Worm (Caenorhabditis elegans): ENCODE results near the gene ges-1.

Gene ges-1

DNA sequence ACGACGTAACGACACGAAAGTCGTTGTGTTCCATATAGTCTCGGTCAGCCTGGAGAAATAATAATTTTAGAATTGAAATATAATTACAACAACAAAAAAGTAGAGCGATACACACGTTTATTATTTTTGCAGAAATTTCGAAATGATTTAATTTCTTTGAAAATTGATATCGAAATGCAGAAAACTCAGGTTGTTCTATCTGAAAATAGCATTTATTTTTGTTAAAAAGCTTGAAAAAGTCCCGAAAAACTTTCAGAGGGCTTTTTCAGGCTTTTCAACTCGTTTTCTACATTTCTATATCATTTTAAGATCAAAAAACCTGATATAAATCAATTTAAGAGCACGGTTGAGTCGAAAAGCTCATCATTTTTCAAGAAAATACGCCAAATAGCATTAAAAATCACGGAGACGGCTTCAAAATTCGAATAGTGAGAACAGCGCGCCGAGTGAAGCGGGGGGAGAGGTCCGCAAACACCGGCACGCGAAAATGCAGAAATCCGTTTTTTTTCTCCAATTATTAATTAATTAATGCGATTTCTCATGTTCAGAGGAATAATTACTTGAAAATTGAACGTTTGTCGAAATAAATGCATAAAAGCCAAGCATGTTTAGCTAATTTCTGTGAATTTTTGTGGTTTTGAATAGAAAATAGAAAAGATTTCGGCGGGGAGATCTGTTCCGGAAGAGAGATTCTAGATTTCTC is 48.6 kb downstream of the ges-1 start, which contains the start of gene rga-4:
Gene rga-4, minus strand, starts transcription at position 51 of the 703 bp plus-strand sequence.
- TF ChIP-seq R02D3.7 (tag; optimal IDR thresholded peaks at IDR 0.05) = no peak
- TF ChIP-seq ceh-82 (tag; optimal IDR thresholded peaks at IDR 0.05) = no peak
- TF ChIP-seq ceh-9 (tag; optimal IDR thresholded peaks at IDR 0.05) = no peak
- TF ChIP-seq hmg-11 (tag; optimal IDR thresholded peaks at IDR 0.05) = peak; percentile 56
- TF ChIP-seq nfya-1 (tag; optimal IDR thresholded peaks at IDR 0.05; ENCODE audit: insufficient read depth) = peak; percentile 30
- peak; percentile 54 for TF ChIP-seq lin-39 (tag; optimal IDR thresholded peaks at IDR 0.05)
- no peak for TF ChIP-seq skn-1 (tag; optimal IDR thresholded peaks at IDR 0.05)

DNA sequence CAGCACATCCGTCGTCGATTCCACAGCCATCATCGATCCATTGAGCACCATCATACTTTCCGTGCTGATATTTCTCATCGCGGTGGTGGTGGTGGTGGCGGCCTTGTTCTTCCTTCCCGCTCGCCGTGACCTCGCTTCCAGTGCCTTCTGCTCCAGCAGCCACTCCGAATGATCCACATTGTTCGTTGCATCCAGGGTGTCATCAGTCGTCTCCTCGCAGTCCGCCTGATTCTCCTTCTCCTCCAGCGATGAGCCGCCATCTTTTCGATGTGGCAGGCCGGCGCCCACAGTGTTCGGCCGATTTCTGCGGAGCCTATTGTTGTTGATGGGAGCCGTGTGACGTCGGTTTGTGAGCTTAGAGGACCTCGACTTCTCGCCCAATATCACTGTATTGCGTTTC is 53.9 kb downstream of the ges-1 start:
- no peak for TF ChIP-seq fkh-2 (tag; optimal IDR thresholded peaks at IDR 0.05)
- no peak for TF ChIP-seq pha-4 (tag; optimal IDR thresholded peaks at IDR 0.05)
- TF ChIP-seq skn-1 (tag; optimal IDR thresholded peaks at IDR 0.05) = no peak
- no peak for TF ChIP-seq nfya-1 (tag; optimal IDR thresholded peaks at IDR 0.05; ENCODE audit: insufficient read depth)
- TF ChIP-seq nhr-43 (tag; optimal IDR thresholded peaks at IDR 0.05; ENCODE audit: poor library complexity, severe bottlenecking) = no peak
- no peak for TF ChIP-seq R02D3.7 (tag; optimal IDR thresholded peaks at IDR 0.05)
- TF ChIP-seq lsy-12 (tag; optimal IDR thresholded peaks at IDR 0.05) = no peak
- TF ChIP-seq nhr-28 (tag; optimal IDR thresholded peaks at IDR 0.05) = no peak
- no peak for TF ChIP-seq mdl-1 (tag; optimal IDR thresholded peaks at IDR 0.05)
- no peak for TF ChIP-seq egl-27 (tag; optimal IDR thresholded peaks at IDR 0.05)
- no peak for TF ChIP-seq fos-1 (tag; optimal IDR thresholded peaks at IDR 0.05)
- TF ChIP-seq elt-3 (tag; optimal IDR thresholded peaks at IDR 0.05) = no peak
